Fruit fly (Drosophila melanogaster) whole organism, embryonic: Measurements from ENCODE around the gene Sap30.

Source experiments
- Ada2b ChIP-seq: fragments of 200-800 bp; sonication (Bioruptor generic); IDR thresholded peaks from 2 replicates; pipeline ENCODE4 v1.3.6; 2022; ENCODE audit warnings: missing biosample characterization, missing genetic modification characterization
- Bdp1 ChIP-seq: fragments of 200-800 bp; sonication (Bioruptor generic); optimal IDR thresholded peaks from 3 replicates; lab custom pipeline; 2016; ENCODE audit warnings: missing biosample characterization, missing genetic modification characterization
- CG10979 ChIP-seq: fragments of 200-800 bp; sonication (Bioruptor generic); optimal IDR thresholded peaks from 2 replicates; lab custom pipeline; 2018; ENCODE audit warnings: missing biosample characterization, mild to moderate bottlenecking, missing genetic modification characterization, moderate library complexity
- CG11093 ChIP-seq: fragments of 200-800 bp; sonication (Bioruptor generic); IDR thresholded peaks from 3 replicates; pipeline ENCODE4 v1.3.6; 2022; ENCODE audit warnings: missing biosample characterization, missing genetic modification characterization
- CG11695 ChIP-seq: fragments of 200-800 bp; sonication (Bioruptor generic); IDR thresholded peaks from 3 replicates; pipeline ENCODE4 v1.3.6; 2022; ENCODE audit warnings: missing biosample characterization, missing genetic modification characterization
- CG12391 ChIP-seq: fragments of 200-800 bp; sonication (Bioruptor generic); optimal IDR thresholded peaks from 3 replicates; lab custom pipeline; 2018; ENCODE audit warnings: missing biosample characterization, mild to moderate bottlenecking, missing genetic modification characterization, moderate library complexity
- CG13775 ChIP-seq: fragments of 200-800 bp; sonication (Bioruptor generic); optimal IDR thresholded peaks from 3 replicates; lab custom pipeline; 2017; ENCODE audit warnings: missing biosample characterization, mild to moderate bottlenecking, missing genetic modification characterization
- CG13894 ChIP-seq: fragments of 200-800 bp; sonication (Bioruptor generic); optimal IDR thresholded peaks from 3 replicates; lab custom pipeline; 2018; ENCODE audit warnings: missing biosample characterization, mild to moderate bottlenecking, missing genetic modification characterization, moderate library complexity
- CG17328 ChIP-seq: fragments of 200-800 bp; sonication (Bioruptor generic); IDR thresholded peaks from 2 replicates; pipeline ENCODE4 v1.3.6; 2022; ENCODE audit warnings: missing biosample characterization, missing genetic modification characterization
- CG1792 ChIP-seq: fragments of 200-800 bp; sonication (Bioruptor generic); optimal IDR thresholded peaks from 2 replicates; lab custom pipeline; 2016; ENCODE audit warnings: missing biosample characterization, missing genetic modification characterization
- CG18011 ChIP-seq: fragments of 200-800 bp; sonication (Bioruptor generic); optimal IDR thresholded peaks from 2 replicates; lab custom pipeline; 2017; ENCODE audit warnings: missing biosample characterization, missing genetic modification characterization, mild to moderate bottlenecking, moderate library complexity, missing genotype
- CG18599 ChIP-seq: fragments of 200-800 bp; sonication (Bioruptor generic); optimal IDR thresholded peaks from 3 replicates; lab custom pipeline; 2017; ENCODE audit warnings: missing biosample characterization, missing genetic modification characterization, mild to moderate bottlenecking, moderate library complexity, missing genetic modification reagents
- CG18764 ChIP-seq: fragments of 200-800 bp; sonication (Bioruptor generic); optimal IDR thresholded peaks from 3 replicates; lab custom pipeline; 2016; ENCODE audit warnings: missing biosample characterization, missing genetic modification characterization
- CG4617 ChIP-seq: fragments of 200-800 bp; sonication (Bioruptor generic); optimal IDR thresholded peaks from 3 replicates; lab custom pipeline; 2016; ENCODE audit warnings: missing biosample characterization, missing genetic modification characterization, borderline replicate concordance
- CG7556 ChIP-seq: fragments of 200-800 bp; sonication (Bioruptor generic); optimal IDR thresholded peaks from 2 replicates; lab custom pipeline; 2017; ENCODE audit warnings: missing biosample characterization, mild to moderate bottlenecking, missing genetic modification characterization
- CG9437 ChIP-seq: fragments of 200-800 bp; sonication (Bioruptor generic); optimal IDR thresholded peaks from 2 replicates; lab custom pipeline; 2018; ENCODE audit warnings: missing biosample characterization, mild to moderate bottlenecking, missing genetic modification characterization
- CG9797 ChIP-seq: fragments of 200-800 bp; sonication (Bioruptor generic); optimal IDR thresholded peaks from 3 replicates; lab custom pipeline; 2018; ENCODE audit warnings: missing biosample characterization, mild to moderate bottlenecking, missing genetic modification characterization
- Chrac-16 ChIP-seq: fragments of 200-800 bp; sonication (Bioruptor generic); optimal IDR thresholded peaks from 3 replicates; lab custom pipeline; 2016; ENCODE audit warnings: missing biosample characterization, missing genetic modification characterization
- CkIIα-i1 ChIP-seq: fragments of 200-800 bp; sonication (Bioruptor generic); IDR thresholded peaks from 2 replicates; pipeline ENCODE4 v1.3.6; 2022; ENCODE audit warnings: missing biosample characterization, missing genetic modification characterization
- Ets97D ChIP-seq: fragments of 200-800 bp; sonication (Bioruptor generic); optimal IDR thresholded peaks from 3 replicates; lab custom pipeline; 2016; ENCODE audit warnings: missing biosample characterization, missing genetic modification characterization
- MBD-R2 ChIP-seq: fragments of 200-800 bp; sonication (Bioruptor generic); IDR thresholded peaks from 2 replicates; pipeline ENCODE4 v1.3.6; 2022; ENCODE audit warnings: missing biosample characterization, missing genetic modification characterization
- MTF-1 ChIP-seq: fragments of 200-800 bp; sonication (Bioruptor generic); optimal IDR thresholded peaks from 2 replicates; lab custom pipeline; 2018; ENCODE audit warnings: missing biosample characterization, mild to moderate bottlenecking, missing genetic modification characterization, borderline replicate concordance
- Max ChIP-seq: fragments of 200-800 bp; sonication (Bioruptor generic); optimal IDR thresholded peaks from 2 replicates; lab custom pipeline; 2016; ENCODE audit warnings: missing biosample characterization, mild to moderate bottlenecking, missing genetic modification characterization
- Med ChIP-seq: fragments of 200-800 bp; sonication (Bioruptor generic); peaks from one replicate; lab custom pipeline; 2016; ENCODE audit warnings: missing biosample characterization, missing genetic modification characterization, mild to moderate bottlenecking, inconsistent platforms, moderate library complexity
- Opbp ChIP-seq: fragments of 200-800 bp; sonication (Bioruptor generic); IDR thresholded peaks from 3 replicates; pipeline ENCODE4 v1.3.6; 2022; ENCODE audit warnings: missing biosample characterization, missing genetic modification characterization; ENCODE audit not compliant: partially characterized antibody
- Rx ChIP-seq: fragments of 200-800 bp; sonication (Bioruptor generic); IDR thresholded peaks from 2 replicates; pipeline ENCODE4 v1.3.6; 2022; ENCODE audit warnings: missing biosample characterization, missing genetic modification characterization
- Ssrp ChIP-seq: fragments of 200-800 bp; sonication (Bioruptor generic); optimal IDR thresholded peaks from 2 replicates; lab custom pipeline; 2018; ENCODE audit warnings: missing biosample characterization, mild to moderate bottlenecking, missing genetic modification characterization, moderate library complexity
- amos ChIP-seq: fragments of 200-800 bp; sonication (Bioruptor generic); IDR thresholded peaks from 2 replicates; pipeline ENCODE4 v1.3.6; 2022; ENCODE audit warnings: missing biosample characterization, missing genetic modification characterization; ENCODE audit not compliant: partially characterized antibody
- ap ChIP-seq: fragments of 200-800 bp; sonication (Bioruptor generic); IDR thresholded peaks from 2 replicates; pipeline ENCODE4 v1.3.6; 2022; ENCODE audit warnings: missing biosample characterization, missing genetic modification characterization
- chm ChIP-seq: fragments of 200-800 bp; sonication (Bioruptor generic); IDR thresholded peaks from 2 replicates; pipeline ENCODE4 v1.3.6; 2022; ENCODE audit warnings: missing biosample characterization, missing genetic modification characterization
- corto ChIP-seq: fragments of 200-800 bp; sonication (Bioruptor generic); optimal IDR thresholded peaks from 2 replicates; lab custom pipeline; 2016; ENCODE audit warnings: missing biosample characterization, mild to moderate bottlenecking, missing genetic modification characterization, moderate library complexity
- cwo ChIP-seq: fragments of 200-800 bp; sonication (Bioruptor generic); optimal IDR thresholded peaks from 3 replicates; lab custom pipeline; 2017; ENCODE audit warnings: missing biosample characterization, missing genetic modification characterization, mild to moderate bottlenecking, moderate library complexity, missing genetic modification reagents
- dati ChIP-seq: fragments of 200-800 bp; sonication (Bioruptor generic); IDR thresholded peaks from 2 replicates; pipeline ENCODE4 v1.3.6; 2022; ENCODE audit warnings: missing biosample characterization, missing genetic modification characterization
- dpn ChIP-seq, 2 experiments: fragments of 200-800 bp; sonication (Bioruptor generic); optimal IDR thresholded peaks; 3 replicates each; lab custom pipeline; 2016; ENCODE audit warnings: missing biosample characterization in 2 of 2, missing genetic modification characterization in 2 of 2
- exex ChIP-seq: fragments of 200-800 bp; sonication (Bioruptor generic); optimal IDR thresholded peaks from 4 replicates; lab custom pipeline; 2018; ENCODE audit warnings: missing biosample characterization, mild to moderate bottlenecking, missing genetic modification characterization, moderate library complexity
- eyg ChIP-seq: fragments of 200-800 bp; sonication (Bioruptor generic); optimal IDR thresholded peaks from 3 replicates; lab custom pipeline; 2016; ENCODE audit warnings: missing biosample characterization, missing genetic modification characterization
- gem ChIP-seq: fragments of 200-800 bp; sonication (Bioruptor generic); optimal IDR thresholded peaks from 2 replicates; lab custom pipeline; 2019; ENCODE audit warnings: missing biosample characterization, mild to moderate bottlenecking, missing genetic modification characterization, moderate library complexity
- gfzf ChIP-seq: fragments of 200-800 bp; sonication (Bioruptor generic); optimal IDR thresholded peaks from 2 replicates; lab custom pipeline; 2016; ENCODE audit warnings: missing biosample characterization, mild to moderate bottlenecking, missing genetic modification characterization, moderate library complexity
- kay ChIP-seq: fragments of 200-800 bp; sonication (Bioruptor generic); optimal IDR thresholded peaks from 2 replicates; lab custom pipeline; 2016; ENCODE audit warnings: missing biosample characterization, missing genetic modification characterization
- knrl ChIP-seq: fragments of 200-800 bp; sonication (Bioruptor generic); IDR thresholded peaks from 3 replicates; pipeline ENCODE4 v1.3.6; 2022; ENCODE audit warnings: missing biosample characterization, missing genetic modification characterization; ENCODE audit not compliant: partially characterized antibody
- lbe ChIP-seq: fragments of 200-800 bp; sonication (Bioruptor generic); optimal IDR thresholded peaks from 2 replicates; lab custom pipeline; 2016; ENCODE audit warnings: missing biosample characterization, mild to moderate bottlenecking, missing genetic modification characterization
- mirr ChIP-seq: fragments of 200-800 bp; sonication (Bioruptor generic); optimal IDR thresholded peaks from 3 replicates; lab custom pipeline; 2018; ENCODE audit warnings: missing biosample characterization, mild to moderate bottlenecking, missing genetic modification characterization
- mld ChIP-seq: fragments of 200-800 bp; sonication (Bioruptor generic); IDR thresholded peaks from 3 replicates; pipeline ENCODE4 v1.3.6; 2022; ENCODE audit warnings: missing biosample characterization, missing genetic modification characterization; ENCODE audit not compliant: partially characterized antibody
- nom ChIP-seq: fragments of 200-800 bp; sonication (Bioruptor generic); optimal IDR thresholded peaks from 2 replicates; lab custom pipeline; 2017; ENCODE audit warnings: missing biosample characterization, missing genetic modification characterization, mild to moderate bottlenecking, moderate library complexity, missing genetic modification reagents
- org-1 ChIP-seq: fragments of 200-800 bp; sonication (Bioruptor generic); optimal IDR thresholded peaks from 2 replicates; lab custom pipeline; 2017; ENCODE audit warnings: missing biosample characterization, missing genetic modification characterization
- pan ChIP-seq, 4 experiments: fragments of >200 bp in 3 of 4; fragments of 200-800 bp in 1 of 4; sonication (Bioruptor generic) in 1 of 4; optimal IDR thresholded peaks in 3 of 4; IDR thresholded peaks in 1 of 4; 2 replicates each; pipeline versions ENCODE4 v1.3.6 to Lab custom; 2017 to 2022; ENCODE audit warnings: missing biosample characterization in 2 of 4, missing genetic modification characterization in 2 of 4, mixed read lengths in 1 of 4
- phol ChIP-seq: fragments of 200-800 bp; sonication (Bioruptor generic); optimal IDR thresholded peaks from 3 replicates; lab custom pipeline; 2018; ENCODE audit warnings: missing biosample characterization, mild to moderate bottlenecking, missing genetic modification characterization, moderate library complexity
- rib ChIP-seq: fragments of 200-800 bp; sonication (Bioruptor generic); IDR thresholded peaks from 2 replicates; pipeline ENCODE4 v1.3.6; 2022; ENCODE audit warnings: missing biosample characterization, missing genetic modification characterization
- sqz ChIP-seq: fragments of 200-800 bp; sonication (Bioruptor generic); optimal IDR thresholded peaks from 3 replicates; lab custom pipeline; 2018; ENCODE audit warnings: missing biosample characterization, mild to moderate bottlenecking, missing genetic modification characterization

The Sap30 gene

DNA sequence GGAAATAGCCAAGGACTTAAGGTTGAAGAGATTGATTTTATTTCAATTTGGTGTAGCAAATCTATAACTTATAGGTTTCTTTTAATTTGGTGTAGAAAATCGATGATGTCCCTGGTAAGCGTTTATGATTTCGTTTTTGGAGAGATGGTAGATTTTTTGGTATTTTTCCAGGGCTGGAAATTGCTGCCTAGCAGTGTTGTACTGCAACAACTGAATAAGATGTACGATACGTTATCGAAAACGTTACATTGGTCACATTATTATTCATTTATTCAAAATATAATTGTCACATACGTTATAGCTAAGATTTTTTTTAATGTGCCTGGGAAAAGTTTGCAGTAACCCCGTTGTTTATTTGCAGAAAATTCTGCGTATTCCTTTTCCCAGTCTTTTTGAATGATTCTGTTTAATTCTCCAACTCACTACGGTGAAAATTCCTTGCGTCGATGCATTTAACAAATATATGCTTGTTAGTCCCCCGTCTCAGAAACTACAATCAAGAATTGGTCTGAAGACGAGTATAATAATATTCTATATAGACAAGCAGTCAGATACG lies at the start of gene Sap30, which contains the start of gene CG9609 (continued):
- no peak for TF ChIP-seq CG13894 (tag; lab: Kevin White, UChicago)
- TF ChIP-seq eyg (GFP tag; lab: Kevin White, UChicago) = no peak
- no peak for TF ChIP-seq nom (GFP tag; lab: Kevin White, UChicago)
- TF ChIP-seq gem (tag; lab: Kevin White, UChicago) = no peak
- no peak for TF ChIP-seq Rx (GFP tag; lab: Robert Waterston, UW)
- TF ChIP-seq pan (optimal IDR thresholded peaks at IDR 0.05; lab: Kevin White, UChicago) = no peak
- peak in 1 of 2 experiments; percentile 22 for TF ChIP-seq pan (GFP tag; optimal IDR thresholded peaks at IDR 0.05 in 1 of 2, IDR thresholded peaks at IDR 0.05 in 1 of 2)
- no peak for TF ChIP-seq CG11093 (GFP tag; lab: Robert Waterston, UW)
- TF ChIP-seq Max (GFP tag; lab: Kevin White, UChicago) = no peak
- TF ChIP-seq Ets97D (GFP tag; lab: Kevin White, UChicago) = peak; percentile 57
- TF ChIP-seq Opbp (GFP tag; lab: Robert Waterston, UW) = 0 out of 3 replicates have a peak, but pooled peaks have one; percentile 12
- TF ChIP-seq lbe = no peak
- TF ChIP-seq ap (GFP tag; lab: Robert Waterston, UW) = no peak
- no peak for TF ChIP-seq CG17328 (GFP tag; lab: Robert Waterston, UW)
- TF ChIP-seq exex (tag; lab: Kevin White, UChicago) = no peak
- no peak for TF ChIP-seq Ada2b (GFP tag; lab: Robert Waterston, UW)
- TF ChIP-seq cwo (GFP tag; lab: Kevin White, UChicago) = no peak
- no peak for TF ChIP-seq amos
- no peak for TF ChIP-seq org-1 (GFP tag; lab: Kevin White, UChicago)
- no peak for TF ChIP-seq CG18011 (GFP tag; lab: Kevin White, UChicago)
- TF ChIP-seq Bdp1 (GFP tag; lab: Kevin White, UChicago) = no peak
- TF ChIP-seq gfzf (GFP tag; lab: Kevin White, UChicago) = peak; percentile 71
- TF ChIP-seq Ssrp (tag; lab: Kevin White, UChicago) = no peak
- peak; percentile 43 for TF ChIP-seq CG9437
- TF ChIP-seq dati = no peak
- TF ChIP-seq mirr (GFP tag; lab: Kevin White, UChicago) = no peak
- no peak for TF ChIP-seq mld (GFP tag; lab: Robert Waterston, UW)
- TF ChIP-seq CG10979 = no peak
- no peak; the same call in 2 of the 3 replicates for TF ChIP-seq knrl (GFP tag; lab: Robert Waterston, UW)
- TF ChIP-seq CG18764 (GFP tag; lab: Kevin White, UChicago) = no peak
- TF ChIP-seq CG18599 = no peak
- TF ChIP-seq MBD-R2 (GFP tag; lab: Robert Waterston, UW) = peak; percentile 35; the same call in 1 of the 2 replicates
- TF ChIP-seq CG12391 (tag; lab: Kevin White, UChicago) = no peak
- peak; percentile 38 for TF ChIP-seq CG4617
- no peak for TF ChIP-seq CG1792
- TF ChIP-seq CG11695 (GFP tag; lab: Robert Waterston, UW) = no peak
- TF ChIP-seq CG13775 (GFP tag; lab: Kevin White, UChicago) = no peak
- no peak for TF ChIP-seq chm (GFP tag; lab: Robert Waterston, UW)
- TF ChIP-seq Med (GFP tag; lab: Kevin White, UChicago) = peak; percentile 71
- no peak for TF ChIP-seq corto (GFP tag; lab: Kevin White, UChicago)
- TF ChIP-seq rib (GFP tag; lab: Robert Waterston, UW) = no peak
- TF ChIP-seq Chrac-16 (GFP tag; lab: Kevin White, UChicago) = no peak
- no peak for TF ChIP-seq kay (GFP tag; lab: Kevin White, UChicago)
- no peak for TF ChIP-seq CG9797 (GFP tag; lab: Kevin White, UChicago)
- TF ChIP-seq sqz (GFP tag; lab: Kevin White, UChicago) = no peak
- no peak for TF ChIP-seq MTF-1 (GFP tag; lab: Kevin White, UChicago)
- no peak for TF ChIP-seq CkIIα-i1 (GFP tag; lab: Robert Waterston, UW)
- peak; percentile 8 for TF ChIP-seq phol
- TF ChIP-seq dpn (GFP tag; optimal IDR thresholded peaks at IDR 0.05; lab: Kevin White, UChicago) = no peak
- no peak for TF ChIP-seq CG7556 (GFP tag; lab: Kevin White, UChicago)
